Worm (Caenorhabditis elegans): Measurements from ENCODE around the gene K09E4.3.

K09E4.3 gene

ce11 chrII:14143838-14144268 lies 17.1 kb upstream of the K09E4.3 start, which contains the start of gene W03H9.2 (continued):
- no peak for TF ChIP-seq D2030.7 (GFP tag; IDR thresholded peaks at IDR 0.05)
- no peak for TF ChIP-seq Y79H2A.3 (GFP tag; conservative IDR thresholded peaks at IDR 0.05)
- TF ChIP-seq sea-2 (GFP tag; IDR thresholded peaks at IDR 0.05): no peak
- no peak for TF ChIP-seq nfya-2 (GFP tag; IDR thresholded peaks at IDR 0.05)
- no peak for TF ChIP-seq bed-1 (GFP tag; IDR thresholded peaks at IDR 0.05)
- TF ChIP-seq attf-3 (GFP tag; conservative IDR thresholded peaks at IDR 0.05): no peak
- no peak for TF ChIP-seq dpff-1 (tag; optimal IDR thresholded peaks at IDR 0.05)
- no peak for TF ChIP-seq snpc-1.3 (tag; optimal IDR thresholded peaks at IDR 0.05; ENCODE audit: insufficient read depth)
- TF ChIP-seq ceh-27 (GFP tag; optimal IDR thresholded peaks at IDR 0.05): peak; percentile 77
- no peak for TF ChIP-seq cebp-1 (GFP tag; IDR thresholded peaks at IDR 0.05)
- TF ChIP-seq cebp-1 (tag; optimal IDR thresholded peaks at IDR 0.05): peak; percentile 51
- no peak for TF ChIP-seq ceh-79 (tag; optimal IDR thresholded peaks at IDR 0.05)
- no peak for TF ChIP-seq hsf-1 (GFP tag; IDR thresholded peaks at IDR 0.05)
- peak; percentile 7 for TF ChIP-seq unc-130 (GFP tag; optimal IDR thresholded peaks at IDR 0.05)
- no peak for TF ChIP-seq F23B12.7 (tag; optimal IDR thresholded peaks at IDR 0.05; ENCODE audit: insufficient read depth)
- TF ChIP-seq ztf-3 (GFP tag; optimal IDR thresholded peaks at IDR 0.05): no peak
- no peak for TF ChIP-seq hlh-12 (tag; optimal IDR thresholded peaks at IDR 0.05)
- TF ChIP-seq B0035.1 (tag; optimal IDR thresholded peaks at IDR 0.05): no peak
- TF ChIP-seq nhr-80 (tag; optimal IDR thresholded peaks at IDR 0.05): peak; percentile 3
- TF ChIP-seq aptf-2 (GFP tag; conservative IDR thresholded peaks at IDR 0.05): no peak; the same call in 1 of the 2 replicates
- no peak for TF ChIP-seq nfya-1 (tag; optimal IDR thresholded peaks at IDR 0.05; ENCODE audit: borderline replicate concordance, insufficient read depth)
- TF ChIP-seq let-526 (GFP tag; IDR thresholded peaks at IDR 0.05): 0 out of 2 replicates have a peak, but pooled peaks have one; percentile 10
- TF ChIP-seq rpc-1 (optimal IDR thresholded peaks at IDR 0.05): no peak
- TF ChIP-seq rpc-1 (tag; optimal IDR thresholded peaks at IDR 0.05): no peak
- TF ChIP-seq nhr-120 (GFP tag; IDR thresholded peaks at IDR 0.05): no peak
- no peak for TF ChIP-seq ceh-91 (GFP tag; IDR thresholded peaks at IDR 0.05)
- no peak for TF ChIP-seq chd-7 (tag; optimal IDR thresholded peaks at IDR 0.05)
- TF ChIP-seq ztf-6 (GFP tag; IDR thresholded peaks at IDR 0.05): no peak
- peak; percentile 69 for TF ChIP-seq mcd-1 (GFP tag; IDR thresholded peaks at IDR 0.05)
- no peak; the same call in 1 of the 2 replicates for TF ChIP-seq hmg-1.2 (GFP tag; IDR thresholded peaks at IDR 0.05)
- peak; percentile 19 for TF ChIP-seq lin-54 (GFP tag; optimal IDR thresholded peaks at IDR 0.05)
- no peak for TF ChIP-seq tlf-1 (GFP tag; optimal IDR thresholded peaks at IDR 0.05)
- TF ChIP-seq T07F8.4 (tag; optimal IDR thresholded peaks at IDR 0.05): no peak
- TF ChIP-seq die-1 (tag; optimal IDR thresholded peaks at IDR 0.05): no peak
- no peak for TF ChIP-seq F33H1.4 (GFP tag; IDR thresholded peaks at IDR 0.05)
- TF ChIP-seq F52B5.7 (tag; optimal IDR thresholded peaks at IDR 0.05): no peak
- no peak for TF ChIP-seq F55B11.4 (tag; optimal IDR thresholded peaks at IDR 0.05; ENCODE audit: borderline replicate concordance, insufficient read depth)
- TF ChIP-seq rcor-1 (GFP tag; IDR thresholded peaks at IDR 0.05): no peak; the same call in 1 of the 2 replicates
- peak; percentile 96 for TF ChIP-seq ceh-100 (GFP tag; IDR thresholded peaks at IDR 0.05)
- TF ChIP-seq Y95B8A.8 (GFP tag; IDR thresholded peaks at IDR 0.05): no peak
- peak; percentile 67 for TF ChIP-seq madf-10 (tag; optimal IDR thresholded peaks at IDR 0.05)
- no peak for TF ChIP-seq nhr-90 (tag; optimal IDR thresholded peaks at IDR 0.05)
- TF ChIP-seq ztf-22 (GFP tag; optimal IDR thresholded peaks at IDR 0.05): no peak
- peak; percentile 56; the same call in 1 of the 2 replicates for TF ChIP-seq bed-2 (GFP tag; IDR thresholded peaks at IDR 0.05)
- TF ChIP-seq nhr-179 (tag; optimal IDR thresholded peaks at IDR 0.05): no peak
- TF ChIP-seq efl-1 (GFP tag; optimal IDR thresholded peaks at IDR 0.05): no peak
- no peak for TF ChIP-seq xnd-1 (tag; optimal IDR thresholded peaks at IDR 0.05)
- no peak for TF ChIP-seq cebp-2 (GFP tag; IDR thresholded peaks at IDR 0.05)
- peak; percentile 7 for TF ChIP-seq dpl-1 (GFP tag; optimal IDR thresholded peaks at IDR 0.05)
- no peak for TF ChIP-seq F57A8.1 (GFP tag; optimal IDR thresholded peaks at IDR 0.05)
